Worm (Caenorhabditis elegans): ENCODE data around the gene pmp-5.

pmp-5 gene

ce11 chrV:6665751-6666150, at the start of gene pmp-5:
pmp-5 (minus strand) TSS chrV:6665813.
- no peak for TF ChIP-seq unc-62 (GFP tag; optimal IDR thresholded peaks at IDR 0.05)

DNA sequence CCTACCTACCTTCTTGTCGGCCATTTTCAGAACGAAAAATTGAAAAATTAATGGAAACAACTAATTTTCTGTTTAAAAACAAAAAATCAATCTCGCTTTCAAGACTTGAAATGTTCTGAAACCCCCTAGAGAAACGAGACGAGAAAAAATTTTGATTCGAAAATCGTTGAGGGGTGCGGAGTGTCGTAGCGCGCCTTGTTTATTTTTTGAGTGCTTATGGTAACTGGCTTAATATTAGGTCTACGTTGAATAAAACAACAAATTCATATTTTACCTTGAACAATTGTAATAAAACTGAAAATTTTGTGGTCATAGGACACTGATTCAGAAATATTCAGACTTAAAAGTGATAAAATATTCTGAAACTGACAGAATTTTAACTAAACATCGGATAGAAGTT, 44.8 kb upstream of the pmp-5 start, which contains the start of gene sna-1:
sna-1 (minus strand) TSS at position 218 of the 400 bp plus-strand sequence.
- no peak for TF ChIP-seq unc-62 (GFP tag; optimal IDR thresholded peaks at IDR 0.05)

DNA sequence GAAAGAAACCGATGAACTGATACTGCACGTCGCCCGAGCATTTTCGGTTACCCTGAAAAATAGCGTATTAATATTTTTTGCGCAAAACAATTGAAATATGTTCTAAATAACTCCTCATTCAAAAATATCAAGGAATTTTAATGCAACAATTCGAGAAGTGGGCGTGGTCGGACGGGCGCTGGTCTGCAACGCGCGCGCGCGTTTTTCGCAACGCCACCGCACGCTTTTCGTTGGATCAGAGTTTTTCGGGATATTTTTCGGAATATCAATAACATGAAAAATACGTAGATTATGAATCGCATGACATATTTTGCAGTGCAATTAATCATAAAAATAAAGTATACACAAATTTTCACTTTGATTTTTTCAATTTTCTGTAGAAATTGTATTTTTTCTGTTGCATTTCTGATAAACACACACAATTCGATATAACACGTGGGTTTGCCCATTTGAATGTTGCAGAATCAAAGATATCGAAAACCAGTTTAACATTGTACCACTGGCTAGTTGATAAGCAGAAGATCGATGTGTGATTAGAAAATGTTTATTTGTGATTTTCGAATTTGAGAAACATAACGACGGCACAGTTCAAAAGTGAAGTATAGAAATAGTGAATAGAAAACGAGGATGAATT, 43.6 kb upstream of the pmp-5 start, which contains the start of gene dlst-1:
dlst-1 (minus strand) TSS at position 52 of the 634 bp plus-strand sequence.
- no peak for TF ChIP-seq unc-62 (GFP tag; optimal IDR thresholded peaks at IDR 0.05)

DNA sequence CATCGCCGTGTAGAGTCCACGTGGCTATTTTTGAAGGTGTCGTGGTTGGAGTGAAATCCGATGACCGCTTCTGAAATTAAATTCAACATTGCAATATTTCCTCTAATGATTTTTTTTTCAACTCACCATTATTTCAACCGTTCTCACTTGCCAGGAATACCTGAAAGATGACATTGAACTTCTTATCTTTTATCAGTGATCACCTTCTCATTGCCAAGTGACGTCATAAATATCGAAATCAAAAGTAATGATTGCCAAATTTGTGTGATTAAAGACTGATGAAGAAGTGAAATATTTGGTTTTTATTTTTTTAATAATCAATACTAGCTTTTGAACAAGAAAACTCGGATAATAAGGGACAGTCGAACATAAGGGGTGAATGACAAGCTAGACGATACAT, 41.2 kb upstream of the pmp-5 start, which contains the start of gene W02F12.4:
W02F12.4 (minus strand) TSS at position 164 of the 400 bp plus-strand sequence.
- no peak for TF ChIP-seq unc-62 (GFP tag; optimal IDR thresholded peaks at IDR 0.05)

DNA sequence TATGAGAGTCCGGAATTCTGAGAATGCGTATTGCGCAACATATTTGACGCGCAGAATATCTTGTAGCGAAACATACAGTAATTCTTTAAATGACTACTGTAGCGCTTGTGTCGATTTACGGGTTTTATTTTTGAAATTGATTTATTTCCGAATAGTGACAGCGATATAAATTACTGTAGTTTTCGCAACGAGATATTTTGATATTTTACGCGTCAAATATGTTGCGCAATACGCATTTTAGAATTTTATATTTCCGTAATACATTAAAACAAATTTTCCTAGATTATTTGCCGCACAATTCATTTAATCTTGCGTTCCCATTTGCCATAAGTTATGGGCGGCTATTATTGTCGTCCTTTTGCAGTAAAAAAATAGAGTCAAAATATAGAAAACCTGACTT, 39.8 kb upstream of the pmp-5 start:
- no peak for TF ChIP-seq unc-62 (GFP tag; optimal IDR thresholded peaks at IDR 0.05)

ce11 chrV:6704482-6704881, 38.9 kb upstream of the pmp-5 start:
- no peak for TF ChIP-seq unc-62 (GFP tag; optimal IDR thresholded peaks at IDR 0.05)

DNA sequence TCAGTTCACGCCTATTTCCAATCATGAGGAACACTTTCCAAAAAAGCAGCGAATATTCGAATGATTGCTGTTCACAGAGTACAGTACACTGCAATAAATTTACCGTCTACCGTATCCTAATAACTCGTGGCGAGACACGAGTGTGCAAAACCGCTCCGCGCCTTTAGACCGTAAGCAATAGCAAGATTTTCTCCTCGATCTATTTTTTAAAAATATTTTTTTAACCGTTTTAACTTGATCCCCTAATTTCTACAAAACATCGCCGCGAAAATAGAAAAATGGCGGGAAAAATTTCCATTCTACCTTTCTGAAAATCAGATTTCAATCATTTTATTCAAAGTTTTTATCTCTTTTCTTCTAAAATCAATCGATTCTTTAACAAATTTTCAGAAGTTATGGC, 37.1 kb upstream of the pmp-5 start, which contains the start of gene era-1:
era-1 (plus strand) TSS at position 366 of the 400 bp plus-strand sequence.
- no peak for TF ChIP-seq unc-62 (GFP tag; optimal IDR thresholded peaks at IDR 0.05)

DNA sequence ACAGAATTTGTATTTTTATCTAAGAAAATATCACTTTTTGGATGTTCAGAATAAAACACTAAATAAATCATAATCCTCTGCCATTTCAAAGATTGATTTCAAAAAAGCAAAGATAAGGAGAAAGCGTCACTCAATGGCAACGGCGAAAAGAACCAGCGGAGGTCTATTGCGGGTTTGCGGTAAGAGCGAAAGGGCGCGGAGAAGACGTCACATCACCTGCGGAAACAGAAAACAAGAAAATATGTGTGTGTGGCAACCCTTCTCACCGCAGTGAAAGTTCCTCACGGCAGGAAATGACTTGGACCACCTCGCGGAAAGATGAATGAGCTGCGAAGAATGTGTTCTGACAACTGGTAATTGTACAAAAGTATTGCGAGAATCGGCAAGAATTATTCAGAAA, 34.2 kb upstream of the pmp-5 start:
- no peak for TF ChIP-seq unc-62 (GFP tag; optimal IDR thresholded peaks at IDR 0.05)

- no peak for TF ChIP-seq unc-62 (GFP tag; optimal IDR thresholded peaks at IDR 0.05)
Measured at ce11 chrV:6699021-6699420, 33.4 kb upstream of the pmp-5 start.

DNA sequence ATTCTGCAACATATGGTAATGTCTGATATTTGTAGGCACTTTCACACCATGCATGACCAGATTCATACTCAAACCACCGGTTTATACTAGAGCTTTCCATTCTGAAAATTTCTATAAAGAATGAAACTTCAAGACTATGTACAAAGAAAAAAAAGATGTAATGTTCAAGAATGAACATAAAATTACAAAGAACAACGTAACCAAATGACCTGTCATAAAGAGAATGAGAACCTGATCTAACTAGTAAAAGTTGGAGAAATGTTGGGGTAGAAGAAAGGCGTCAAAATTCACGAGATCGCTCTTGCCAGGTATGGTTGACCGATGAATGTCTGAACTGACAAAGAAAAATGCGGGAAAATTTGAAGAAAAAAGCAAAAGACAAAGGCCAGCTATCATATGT, 31.9 kb upstream of the pmp-5 start, which contains the start of gene W02F12.2:
W02F12.2 (minus strand) TSS at position 101 of the 400 bp plus-strand sequence.
- no peak for TF ChIP-seq unc-62 (GFP tag; optimal IDR thresholded peaks at IDR 0.05)

- no peak for TF ChIP-seq unc-62 (GFP tag; optimal IDR thresholded peaks at IDR 0.05)
Measured at ce11 chrV:6694668-6695067, 29.1 kb upstream of the pmp-5 start, which contains the start of gene W02F12.8. W02F12.8 (minus strand) TSS chrV:6694768.

DNA sequence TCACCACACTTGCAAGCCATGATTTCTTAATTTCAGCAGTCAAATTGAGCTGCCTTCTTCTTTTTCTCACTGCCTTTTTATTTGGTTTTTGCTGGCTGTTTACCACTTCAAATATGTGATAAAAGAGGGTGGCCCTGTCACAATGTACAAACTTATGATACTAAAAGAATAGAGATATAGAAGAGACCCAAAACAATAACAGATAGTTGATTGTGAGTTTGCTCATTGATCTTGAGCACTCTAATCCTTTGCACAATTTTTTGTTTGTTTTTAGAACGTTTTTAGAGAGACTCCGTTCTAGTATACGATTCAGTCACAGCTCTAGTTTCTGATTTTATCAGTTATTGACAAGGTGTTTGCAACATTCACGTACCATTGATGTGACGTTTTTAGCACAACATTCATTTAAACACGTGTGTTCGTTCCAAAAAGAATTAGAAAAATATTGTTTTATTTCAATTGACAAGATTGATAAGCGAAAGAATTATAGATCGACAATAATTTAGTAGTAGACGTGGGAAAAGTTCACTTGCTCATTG, 26.3 kb upstream of the pmp-5 start, which contains the start of gene mtl-1:
mtl-1 (minus strand) TSS at position 51 of the 539 bp plus-strand sequence.
- TF ChIP-seq unc-62 (GFP tag; optimal IDR thresholded peaks at IDR 0.05) = no peak

ce11 chrV:6690075-6690474, 24.5 kb upstream of the pmp-5 start:
- no peak for TF ChIP-seq unc-62 (GFP tag; optimal IDR thresholded peaks at IDR 0.05)

DNA sequence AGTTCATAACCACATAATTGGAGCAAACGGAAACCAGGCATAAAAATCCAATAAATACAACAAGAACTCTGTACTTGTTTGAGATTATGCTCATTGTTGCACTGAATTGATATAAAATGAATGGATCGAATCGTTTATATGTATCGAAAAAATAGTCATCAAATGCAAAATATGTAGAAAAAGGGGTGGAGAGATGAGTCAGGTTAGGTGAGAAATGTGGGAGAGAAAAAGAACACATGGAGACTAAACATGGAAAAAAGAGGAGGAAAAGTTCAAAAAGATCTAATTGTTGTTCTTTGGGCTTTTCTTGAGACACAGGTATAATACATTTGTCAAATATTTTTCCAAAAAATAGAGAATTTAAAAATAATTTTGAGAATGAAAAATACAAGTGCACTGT, 22.8 kb upstream of the pmp-5 start, which contains the start of gene K11G9.5:
K11G9.5 (minus strand) TSS at position 101 of the 400 bp plus-strand sequence.
- no peak for TF ChIP-seq unc-62 (GFP tag; optimal IDR thresholded peaks at IDR 0.05)

DNA sequence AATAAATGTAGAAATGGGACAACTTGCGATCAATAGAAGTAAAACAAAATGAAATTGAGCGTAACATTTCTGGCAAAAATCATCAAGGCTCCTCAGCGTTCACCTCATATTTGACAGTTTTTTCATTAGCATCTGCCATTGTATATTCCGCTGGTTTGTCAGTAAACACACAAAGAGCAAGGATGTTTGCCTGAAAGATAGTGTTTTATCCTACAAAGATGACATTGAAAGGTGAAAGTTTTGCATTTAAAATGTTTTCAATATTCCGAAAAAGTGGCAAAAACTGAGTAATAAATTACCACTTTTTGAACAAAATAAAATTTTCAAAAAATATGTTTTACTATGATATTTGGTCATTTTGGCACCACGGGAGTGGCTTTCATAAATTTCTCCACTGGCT, 20.4 kb upstream of the pmp-5 start:
- no peak for TF ChIP-seq unc-62 (GFP tag; optimal IDR thresholded peaks at IDR 0.05)

ce11 chrV:6685499-6685898, 19.9 kb upstream of the pmp-5 start:
- TF ChIP-seq unc-62 (GFP tag; optimal IDR thresholded peaks at IDR 0.05) = no peak

DNA sequence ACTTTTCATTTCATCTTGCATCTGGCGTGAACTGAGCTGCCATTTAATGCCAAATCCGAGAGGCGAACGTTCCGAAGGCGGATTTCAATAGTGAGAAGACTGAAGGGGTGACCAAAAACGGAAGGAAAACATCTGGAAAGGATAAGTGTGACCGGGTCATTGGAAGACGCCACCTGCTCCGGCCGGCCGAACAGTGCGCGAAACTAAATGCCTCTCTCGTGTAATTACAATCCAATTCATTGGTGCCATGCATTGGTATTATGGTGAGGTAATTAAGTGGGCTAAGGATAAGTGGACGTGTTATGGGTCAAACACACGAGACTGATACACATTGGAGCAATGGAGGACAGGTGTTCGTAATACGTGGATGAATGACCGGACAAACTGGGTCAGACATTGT, 18.9 kb upstream of the pmp-5 start:
- no peak for TF ChIP-seq unc-62 (GFP tag; optimal IDR thresholded peaks at IDR 0.05)
